Worm (Caenorhabditis elegans) whole organism, L4 larva: ENCODE measurements around the gene sam-4.

Source experiments
- fkh-10 ChIP-seq: fragments of 150-350 bp; optimal IDR thresholded peaks from 2 replicates; lab custom pipeline; 2014; ENCODE audit warnings: missing biosample characterization, missing genetic modification reagents, missing genetic modification characterization
- fos-1 ChIP-seq: fragments of 150-350 bp; optimal IDR thresholded peaks from 2 replicates; lab custom pipeline; 2014; ENCODE audit warnings: missing biosample characterization, missing genetic modification characterization
- lin-39 ChIP-seq: fragments of 150-350 bp; optimal IDR thresholded peaks from 2 replicates; lab custom pipeline; 2014; ENCODE audit warnings: missing biosample characterization, missing genetic modification reagents, missing genetic modification characterization
- mdl-1 ChIP-seq, 2 experiments: fragments of 150-350 bp in 1 of 2; sonication (generic microtip) in 1 of 2; optimal IDR thresholded peaks; 2 replicates each; lab custom pipeline; 2014 to 2017; ENCODE audit warnings: missing biosample characterization in 2 of 2, missing genetic modification characterization in 2 of 2
- nhr-11 ChIP-seq: fragments of 150-350 bp; optimal IDR thresholded peaks from 2 replicates; lab custom pipeline; 2014; ENCODE audit warnings: missing biosample characterization, missing genetic modification characterization
- tag-97 ChIP-seq: fragments of 200-800 bp; sonication (Bioruptor generic); IDR thresholded peaks from 2 replicates; pipeline ENCODE4 v1.3.6; 2022; ENCODE audit warnings: missing genetic modification characterization, missing compliant biosample characterization
- zip-11 ChIP-seq: fragments of 200-800 bp; sonication (Bioruptor generic); IDR thresholded peaks from 2 replicates; pipeline ENCODE4 v1.3.6; 2022; ENCODE audit warnings: missing genetic modification characterization, missing compliant biosample characterization

ce11 chrII:5698869-5699268 lies 49.8 kb upstream of the sam-4 start, which contains the start of the genes C25H3.10 and C25H3.1:
- no peak for TF ChIP-seq mdl-1 (tag; optimal IDR thresholded peaks at IDR 0.05; lab: Kevin White, UChicago)
- TF ChIP-seq zip-11 (GFP tag; lab: Robert Waterston, UW), result no peak
- no peak for TF ChIP-seq lin-39 (tag; lab: Kevin White, UChicago)
- TF ChIP-seq fos-1 (tag; lab: Kevin White, UChicago), result no peak
- no peak for TF ChIP-seq nhr-11 (tag; lab: Kevin White, UChicago)
- no peak for TF ChIP-seq fkh-10
- no peak for TF ChIP-seq tag-97
